Worm (Caenorhabditis elegans) whole organism, mixed stage, embryonic: ENCODE measurements around the gene mml-1.

ENCODE experiments used
- bed-3 ChIP-seq: fragments of 200-800 bp; sonication (Bioruptor generic); optimal IDR thresholded peaks from 3 replicates; lab custom pipeline; 2018; ENCODE audit warnings: mild to moderate bottlenecking, missing genetic modification characterization, moderate library complexity, missing compliant biosample characterization
- blmp-1 ChIP-seq: fragments of 150-350 bp; optimal IDR thresholded peaks from 2 replicates; lab custom pipeline; 2014; ENCODE audit warnings: missing biosample characterization, missing genetic modification characterization
- ceh-43 ChIP-seq: fragments of 200-800 bp; sonication (Bioruptor generic); optimal IDR thresholded peaks from 2 replicates; lab custom pipeline; 2018; ENCODE audit warnings: mild to moderate bottlenecking, missing genetic modification characterization, moderate library complexity, missing compliant biosample characterization
- ceh-83 ChIP-seq: fragments of 200-800 bp; sonication (Bioruptor generic); optimal IDR thresholded peaks from 2 replicates; lab custom pipeline; 2018; ENCODE audit warnings: mild to moderate bottlenecking, missing genetic modification characterization, missing compliant biosample characterization
- ces-1 ChIP-seq: fragments of 150-350 bp; optimal IDR thresholded peaks from 2 replicates; lab custom pipeline; 2014; ENCODE audit warnings: missing biosample characterization, missing genetic modification reagents, missing genetic modification characterization
- flh-1 ChIP-seq: fragments of 200-800 bp; sonication (Bioruptor generic); optimal IDR thresholded peaks from 2 replicates; lab custom pipeline; 2018; ENCODE audit warnings: mild to moderate bottlenecking, missing genetic modification characterization, moderate library complexity, missing compliant biosample characterization
- ham-2 ChIP-seq: fragments of 200-800 bp; sonication (Bioruptor generic); optimal IDR thresholded peaks from 2 replicates; lab custom pipeline; 2018; ENCODE audit warnings: mild to moderate bottlenecking, missing genetic modification characterization, missing compliant biosample characterization
- hlh-1 ChIP-seq: fragments of 150-350 bp; optimal IDR thresholded peaks from 2 replicates; lab custom pipeline; 2014; ENCODE audit warnings: missing biosample characterization, missing genetic modification reagents, missing genetic modification characterization
- lin-13 ChIP-seq: fragments of 150-350 bp; optimal IDR thresholded peaks from 2 replicates; lab custom pipeline; 2014; ENCODE audit warnings: missing biosample characterization, missing genetic modification characterization
- lin-32 ChIP-seq: fragments of 200-800 bp; sonication (Bioruptor generic); optimal IDR thresholded peaks from 2 replicates; lab custom pipeline; 2018; ENCODE audit warnings: mild to moderate bottlenecking, missing genetic modification characterization, missing compliant biosample characterization
- lsy-2 ChIP-seq: fragments of 150-350 bp; optimal IDR thresholded peaks from 2 replicates; lab custom pipeline; 2014; ENCODE audit warnings: missing biosample characterization, missing genetic modification characterization
- mab-5 ChIP-seq: fragments of 150-350 bp; optimal IDR thresholded peaks from 2 replicates; lab custom pipeline; 2014; ENCODE audit warnings: missing biosample characterization, missing genetic modification characterization
- mep-1 ChIP-seq: fragments of 150-350 bp; optimal IDR thresholded peaks from 2 replicates; lab custom pipeline; 2017; ENCODE audit warnings: missing biosample characterization, missing genetic modification reagents, missing genetic modification characterization, inconsistent platforms
- nhr-12 ChIP-seq: fragments of 150-350 bp; optimal IDR thresholded peaks from 2 replicates; lab custom pipeline; 2014; ENCODE audit warnings: missing biosample characterization, missing genetic modification characterization
- nhr-2 ChIP-seq: fragments of 150-350 bp; optimal IDR thresholded peaks from 2 replicates; lab custom pipeline; 2014; ENCODE audit warnings: missing biosample characterization, missing genetic modification characterization
- nhr-237 ChIP-seq: fragments of 150-350 bp; optimal IDR thresholded peaks from 2 replicates; lab custom pipeline; 2014; ENCODE audit warnings: missing biosample characterization, missing genetic modification characterization
- nhr-28 ChIP-seq: fragments of 150-350 bp; optimal IDR thresholded peaks from 2 replicates; lab custom pipeline; 2014; ENCODE audit warnings: missing biosample characterization, missing genetic modification characterization
- nhr-76 ChIP-seq: sonication (generic microtip); optimal IDR thresholded peaks from 2 replicates; lab custom pipeline; 2017; ENCODE audit warnings: missing biosample characterization, missing genetic modification characterization
- pha-4 ChIP-seq: fragments of 150-350 bp; optimal IDR thresholded peaks from 2 replicates; lab custom pipeline; 2018; ENCODE audit warnings: missing biosample characterization, missing genetic modification reagents, missing genetic modification characterization
- snpc-4 ChIP-seq: fragments of 150-350 bp; optimal IDR thresholded peaks from 2 replicates; lab custom pipeline; 2014; ENCODE audit warnings: missing biosample characterization, missing genetic modification characterization
- tbx-8 ChIP-seq: fragments of 200-800 bp; sonication (Bioruptor generic); optimal IDR thresholded peaks from 2 replicates; lab custom pipeline; 2018; ENCODE audit warnings: mild to moderate bottlenecking, missing genetic modification characterization, moderate library complexity, missing compliant biosample characterization
- unc-120 ChIP-seq: sonication (generic microtip); optimal IDR thresholded peaks from 2 replicates; lab custom pipeline; 2017; ENCODE audit warnings: missing genetic modification characterization, missing compliant biosample characterization; ENCODE audit not compliant: poor library complexity, severe bottlenecking
- unc-39 ChIP-seq: fragments of 150-350 bp; optimal IDR thresholded peaks from 2 replicates; lab custom pipeline; 2014; ENCODE audit warnings: missing biosample characterization, missing genetic modification characterization
- unc-62 ChIP-seq: fragments of 150-350 bp; optimal IDR thresholded peaks from 2 replicates; lab custom pipeline; 2014; ENCODE audit warnings: missing biosample characterization, missing genetic modification reagents, missing genetic modification characterization

The mml-1 gene

ce11 chrIII:7374681-7375271, at the start of gene mml-1:
Gene mml-1, minus strand, starts transcription at chrIII:7374731.
- TF ChIP-seq flh-1 (GFP tag; lab: Kevin White, UChicago): no peak
- TF ChIP-seq hlh-1 (tag; lab: Kevin White, UChicago): peak; percentile 46
- no peak for TF ChIP-seq nhr-2 (tag; lab: Kevin White, UChicago)
- TF ChIP-seq unc-120 (tag; lab: Kevin White, UChicago): peak; percentile 29
- TF ChIP-seq blmp-1 (tag; lab: Kevin White, UChicago): no peak
- TF ChIP-seq unc-62 (GFP tag; lab: Kevin White, UChicago): no peak

ce11 chrIII:7399004-7399403, 24.5 kb upstream of the mml-1 start:
- TF ChIP-seq ces-1 (GFP tag; lab: Kevin White, UChicago) (peak; percentile 44), nhr-237 (no peak), lsy-2 (no peak), unc-62 (GFP tag; lab: Kevin White, UChicago) (no peak), blmp-1 (tag; lab: Kevin White, UChicago) (no peak)

- TF ChIP-seq unc-120 (tag; lab: Kevin White, UChicago) (peak; percentile 3), hlh-1 (tag; lab: Kevin White, UChicago) (peak; percentile 91), nhr-12 (tag; lab: Kevin White, UChicago) (no peak)
- TF ChIP-seq, all 35 proteins: peak for 2
These were observed 22.7 kb upstream of the mml-1 start for ce11 chrIII:7397196-7397595.

- TF ChIP-seq ham-2 (GFP tag; lab: Kevin White, UChicago): no peak
- no peak for TF ChIP-seq lin-13 (tag; lab: Kevin White, UChicago)
- no peak for TF ChIP-seq blmp-1 (tag; lab: Kevin White, UChicago)
- TF ChIP-seq ceh-43 (GFP tag; lab: Kevin White, UChicago): no peak
- no peak for TF ChIP-seq snpc-4
- TF ChIP-seq bed-3 (GFP tag; lab: Kevin White, UChicago): no peak
- TF ChIP-seq hlh-1 (tag; lab: Kevin White, UChicago): no peak
These were observed 20.8 kb upstream of the mml-1 start, which contains the start of gene lgc-50 for ce11 chrIII:7395354-7395753. Gene lgc-50, minus strand, starts transcription at chrIII:7395454.

- TF ChIP-seq nhr-28 (tag; lab: Kevin White, UChicago): no peak
- no peak for TF ChIP-seq bed-3 (GFP tag; lab: Kevin White, UChicago)
- TF ChIP-seq nhr-76: no peak
- TF ChIP-seq ceh-83 (GFP tag; lab: Kevin White, UChicago): no peak
- TF ChIP-seq, all 35 proteins: peak for 0
These were observed 12.8 kb upstream of the mml-1 start for ce11 chrIII:7387359-7387758.

ce11 chrIII:7385929-7386328, 11.4 kb upstream of the mml-1 start, which contains the start of gene trd-1:
Gene trd-1, plus strand, starts transcription at chrIII:7386229.
- TF ChIP-seq blmp-1 (tag; lab: Kevin White, UChicago): no peak

- no peak for TF ChIP-seq nhr-2 (tag; lab: Kevin White, UChicago)
- TF ChIP-seq mab-5 (tag; lab: Kevin White, UChicago): no peak
- TF ChIP-seq tbx-8 (GFP tag; lab: Kevin White, UChicago): no peak
- TF ChIP-seq ceh-83 (GFP tag; lab: Kevin White, UChicago): no peak
- no peak for TF ChIP-seq ces-1 (GFP tag; lab: Kevin White, UChicago)
- no peak for TF ChIP-seq lin-32 (GFP tag; lab: Kevin White, UChicago)
- TF ChIP-seq, all 35 proteins: peak for 0
These were observed 9.2 kb upstream of the mml-1 start, which contains the start of gene tbp-1 for ce11 chrIII:7383733-7384132. Gene tbp-1, plus strand, starts transcription at chrIII:7384033.

ce11 chrIII:7381546-7382171, 7.1 kb upstream of the mml-1 start, which contains the start of the genes hmg-4 and T20B12.3:
Gene hmg-4, minus strand, starts transcription at chrIII:7381596.
Gene T20B12.3, plus strand, starts transcription at chrIII:7382115.
- TF ChIP-seq unc-39: no peak
- peak; percentile 94 for TF ChIP-seq lsy-2
- no peak for TF ChIP-seq mep-1 (tag; lab: Kevin White, UChicago)
- TF ChIP-seq ceh-43 (GFP tag; lab: Kevin White, UChicago): peak; percentile 16
- TF ChIP-seq pha-4 (tag; lab: Kevin White, UChicago): peak; percentile 16
- TF ChIP-seq ces-1 (GFP tag; lab: Kevin White, UChicago): peak; percentile 64
